Fruit fly (Drosophila melanogaster) whole organism, embryonic: Measurements from ENCODE around the gene CG4456.

ENCODE experiments used
- Asciz ChIP-seq: fragments of 200-800 bp; sonication (Bioruptor generic); optimal IDR thresholded peaks from 2 replicates; lab custom pipeline; 2017; ENCODE audit warnings: missing biosample characterization, mild to moderate bottlenecking, missing genetic modification characterization, missing genetic modification reagents
- CG10147 ChIP-seq: fragments of 200-800 bp; sonication (Bioruptor generic); optimal IDR thresholded peaks from 2 replicates; lab custom pipeline; 2019; ENCODE audit warnings: missing biosample characterization, mild to moderate bottlenecking, missing genetic modification characterization, moderate library complexity
- CG10267 ChIP-seq: fragments of 200-800 bp; sonication (Bioruptor generic); optimal IDR thresholded peaks from 2 replicates; lab custom pipeline; 2018; ENCODE audit warnings: missing biosample characterization, mild to moderate bottlenecking, missing genetic modification characterization, moderate library complexity
- CG10366 ChIP-seq: fragments of 200-800 bp; sonication (Bioruptor generic); IDR thresholded peaks from 2 replicates; pipeline ENCODE4 v1.3.6; 2022; ENCODE audit warnings: missing biosample characterization, missing genetic modification characterization
- CG11456 ChIP-seq: fragments of 200-800 bp; sonication (Bioruptor generic); IDR thresholded peaks from 3 replicates; pipeline ENCODE4 v1.3.6; 2022; ENCODE audit warnings: missing biosample characterization, missing genetic modification characterization
- CG12155 ChIP-seq: fragments of 200-800 bp; sonication (Bioruptor generic); optimal IDR thresholded peaks from 3 replicates; lab custom pipeline; 2016; ENCODE audit warnings: missing biosample characterization, missing genetic modification characterization
- CG12299 ChIP-seq: fragments of 200-800 bp; sonication (Bioruptor generic); optimal IDR thresholded peaks from 2 replicates; lab custom pipeline; 2018; ENCODE audit warnings: missing biosample characterization, mild to moderate bottlenecking, missing genetic modification characterization
- CG12942 ChIP-seq: fragments of 200-800 bp; sonication (Bioruptor generic); optimal IDR thresholded peaks from 3 replicates; lab custom pipeline; 2016; ENCODE audit warnings: missing biosample characterization, missing genetic modification characterization
- CG13296 ChIP-seq: fragments of 200-800 bp; sonication (Bioruptor generic); optimal IDR thresholded peaks from 3 replicates; lab custom pipeline; 2018; ENCODE audit warnings: missing biosample characterization, mild to moderate bottlenecking, missing genetic modification characterization
- CG14710 ChIP-seq: fragments of 200-800 bp; sonication (Bioruptor generic); optimal IDR thresholded peaks from 3 replicates; lab custom pipeline; 2019; ENCODE audit warnings: missing biosample characterization, mild to moderate bottlenecking, missing genetic modification characterization, moderate library complexity
- CG15269 ChIP-seq: fragments of 200-800 bp; sonication (Bioruptor generic); optimal IDR thresholded peaks from 2 replicates; lab custom pipeline; 2018; ENCODE audit warnings: missing biosample characterization, mild to moderate bottlenecking, missing genetic modification characterization, moderate library complexity
- CG15514 ChIP-seq: fragments of 200-800 bp; sonication (Bioruptor generic); optimal IDR thresholded peaks from 3 replicates; lab custom pipeline; 2017; ENCODE audit warnings: missing biosample characterization, missing genetic modification characterization, mild to moderate bottlenecking, moderate library complexity, missing genetic modification reagents
- CG15601 ChIP-seq: fragments of 200-800 bp; sonication (Bioruptor generic); optimal IDR thresholded peaks from 3 replicates; lab custom pipeline; 2019; ENCODE audit warnings: missing biosample characterization, mild to moderate bottlenecking, missing genetic modification characterization, moderate library complexity
- CG17328 ChIP-seq: fragments of 200-800 bp; sonication (Bioruptor generic); IDR thresholded peaks from 2 replicates; pipeline ENCODE4 v1.3.6; 2022; ENCODE audit warnings: missing biosample characterization, missing genetic modification characterization
- CG17359 ChIP-seq: fragments of 200-800 bp; sonication (Bioruptor generic); optimal IDR thresholded peaks from 3 replicates; lab custom pipeline; 2018; ENCODE audit warnings: missing biosample characterization, mild to moderate bottlenecking, missing genetic modification characterization, moderate library complexity
- CG17829 ChIP-seq: fragments of 200-800 bp; optimal IDR thresholded peaks from 2 replicates; lab custom pipeline; 2019; ENCODE audit warnings: missing biosample characterization, mild to moderate bottlenecking, missing genetic modification characterization, moderate library complexity
- CG18262 ChIP-seq: fragments of 200-800 bp; optimal IDR thresholded peaks from 3 replicates; lab custom pipeline; 2019; ENCODE audit warnings: missing biosample characterization, mild to moderate bottlenecking, missing genetic modification characterization, moderate library complexity
- CG1832 ChIP-seq: fragments of 200-800 bp; sonication (Bioruptor generic); optimal IDR thresholded peaks from 2 replicates; lab custom pipeline; 2017; ENCODE audit warnings: missing biosample characterization, mild to moderate bottlenecking, missing genetic modification characterization, inconsistent platforms
- CG2116 ChIP-seq: fragments of 200-800 bp; sonication (Bioruptor generic); optimal IDR thresholded peaks from 3 replicates; lab custom pipeline; 2018; ENCODE audit warnings: missing biosample characterization, mild to moderate bottlenecking, missing genetic modification characterization
- CG2678 ChIP-seq: fragments of 200-800 bp; sonication (Bioruptor generic); optimal IDR thresholded peaks from 3 replicates; lab custom pipeline; 2019; ENCODE audit warnings: missing biosample characterization, mild to moderate bottlenecking, missing genetic modification characterization, moderate library complexity
- CG30020 ChIP-seq: fragments of 200-800 bp; optimal IDR thresholded peaks from 2 replicates; lab custom pipeline; 2019; ENCODE audit warnings: missing biosample characterization, mild to moderate bottlenecking, missing genetic modification characterization, moderate library complexity
- CG30403 ChIP-seq: fragments of 200-800 bp; sonication (Bioruptor generic); optimal IDR thresholded peaks from 3 replicates; lab custom pipeline; 2016; ENCODE audit warnings: missing biosample characterization, missing genetic modification characterization
- CG3847 ChIP-seq: fragments of 200-800 bp; sonication (Bioruptor generic); IDR thresholded peaks from 2 replicates; pipeline ENCODE4 v1.3.6; 2022; ENCODE audit warnings: missing biosample characterization, missing genetic modification characterization
- CG7839 ChIP-seq: fragments of 200-800 bp; sonication (Bioruptor generic); optimal IDR thresholded peaks from 3 replicates; lab custom pipeline; 2018; ENCODE audit warnings: missing biosample characterization, mild to moderate bottlenecking, missing genetic modification characterization, moderate library complexity
- CG8924 ChIP-seq: fragments of 200-800 bp; optimal IDR thresholded peaks from 3 replicates; lab custom pipeline; 2019; ENCODE audit warnings: missing biosample characterization, mild to moderate bottlenecking, missing genetic modification characterization, moderate library complexity
- CrebB ChIP-seq: fragments of 200-800 bp; sonication (Bioruptor generic); optimal IDR thresholded peaks from 3 replicates; lab custom pipeline; 2018; ENCODE audit warnings: missing biosample characterization, mild to moderate bottlenecking, missing genetic modification characterization
- Deaf1 ChIP-seq: fragments of 200-800 bp; optimal IDR thresholded peaks from 3 replicates; lab custom pipeline; 2019; ENCODE audit warnings: missing biosample characterization, mild to moderate bottlenecking, missing genetic modification characterization, moderate library complexity
- HHEX ChIP-seq: fragments of 200-800 bp; sonication (Bioruptor generic); optimal IDR thresholded peaks from 3 replicates; lab custom pipeline; 2017; ENCODE audit warnings: missing biosample characterization, mild to moderate bottlenecking, missing genetic modification characterization, missing genetic modification reagents
- Hmr ChIP-seq: fragments of 200-800 bp; sonication (Bioruptor generic); optimal IDR thresholded peaks from 3 replicates; lab custom pipeline; 2017; ENCODE audit warnings: mild to moderate bottlenecking, missing biosample characterization, missing genetic modification reagents, missing genetic modification characterization
- Neu2 ChIP-seq: fragments of 200-800 bp; sonication (Bioruptor generic); optimal IDR thresholded peaks from 3 replicates; lab custom pipeline; 2016; ENCODE audit warnings: missing biosample characterization, missing genetic modification characterization, borderline replicate concordance
- Nf-YC ChIP-seq: fragments of 200-800 bp; optimal IDR thresholded peaks from 3 replicates; lab custom pipeline; 2019; ENCODE audit warnings: missing biosample characterization, mild to moderate bottlenecking, missing genetic modification characterization, moderate library complexity
- PHDP ChIP-seq: fragments of 200-800 bp; sonication (Bioruptor generic); optimal IDR thresholded peaks from 3 replicates; lab custom pipeline; 2018; ENCODE audit warnings: missing biosample characterization, mild to moderate bottlenecking, missing genetic modification characterization, moderate library complexity
- Sox100B ChIP-seq: fragments of 200-800 bp; sonication (Bioruptor generic); optimal IDR thresholded peaks from 3 replicates; lab custom pipeline; 2018; ENCODE audit warnings: missing biosample characterization, mild to moderate bottlenecking, missing genetic modification characterization
- Trl ChIP-seq, 3 experiments: fragments of >200 bp in 2 of 3; fragments of 200-800 bp in 1 of 3; sonication (Bioruptor generic) in 1 of 3; optimal IDR thresholded peaks; 2 replicates in 1 of 3; 3 replicates in 2 of 3; lab custom pipeline; 2016 to 2017; ENCODE audit warnings: missing biosample characterization in 1 of 3, missing genetic modification characterization in 1 of 3
- Vsx1 ChIP-seq: fragments of 200-800 bp; sonication (Bioruptor generic); optimal IDR thresholded peaks from 2 replicates; lab custom pipeline; 2017; ENCODE audit warnings: missing biosample characterization, mild to moderate bottlenecking, missing genetic modification characterization, missing genetic modification reagents
- Xbp1 ChIP-seq: fragments of 200-800 bp; sonication (Bioruptor generic); optimal IDR thresholded peaks from 3 replicates; lab custom pipeline; 2016; ENCODE audit warnings: missing biosample characterization, mild to moderate bottlenecking, missing genetic modification characterization
- crol ChIP-seq: fragments of 200-800 bp; sonication (Bioruptor generic); IDR thresholded peaks from 2 replicates; pipeline ENCODE4 v1.3.6; 2022; ENCODE audit warnings: missing biosample characterization, missing genetic modification characterization
- cwo ChIP-seq: fragments of 200-800 bp; sonication (Bioruptor generic); optimal IDR thresholded peaks from 3 replicates; lab custom pipeline; 2017; ENCODE audit warnings: missing biosample characterization, missing genetic modification characterization, mild to moderate bottlenecking, moderate library complexity, missing genetic modification reagents
- hkb ChIP-seq, 2 experiments: fragments of 200-800 bp in 1 of 2; fragments of >200 bp in 1 of 2; sonication (Bioruptor generic) in 1 of 2; IDR thresholded peaks in 1 of 2; optimal IDR thresholded peaks in 1 of 2; 2 replicates each; pipeline versions ENCODE4 v1.3.6 to Lab custom; 2017 to 2022; ENCODE audit warnings: missing biosample characterization in 1 of 2, missing genetic modification characterization in 1 of 2
- ind ChIP-seq: fragments of 200-800 bp; sonication (Bioruptor generic); optimal IDR thresholded peaks from 3 replicates; lab custom pipeline; 2016; ENCODE audit warnings: missing biosample characterization, missing genetic modification characterization
- lab ChIP-seq: fragments of 200-800 bp; sonication (Bioruptor generic); optimal IDR thresholded peaks from 3 replicates; lab custom pipeline; 2017; ENCODE audit warnings: missing biosample characterization, missing genetic modification characterization, mild to moderate bottlenecking, moderate library complexity, missing genetic modification reagents
- nom ChIP-seq: fragments of 200-800 bp; sonication (Bioruptor generic); optimal IDR thresholded peaks from 2 replicates; lab custom pipeline; 2017; ENCODE audit warnings: missing biosample characterization, missing genetic modification characterization, mild to moderate bottlenecking, moderate library complexity, missing genetic modification reagents
- org-1 ChIP-seq: fragments of 200-800 bp; sonication (Bioruptor generic); optimal IDR thresholded peaks from 2 replicates; lab custom pipeline; 2017; ENCODE audit warnings: missing biosample characterization, missing genetic modification characterization
- phol ChIP-seq: fragments of 200-800 bp; sonication (Bioruptor generic); optimal IDR thresholded peaks from 3 replicates; lab custom pipeline; 2018; ENCODE audit warnings: missing biosample characterization, mild to moderate bottlenecking, missing genetic modification characterization, moderate library complexity
- ranshi ChIP-seq: fragments of 200-800 bp; sonication (Bioruptor generic); IDR thresholded peaks from 2 replicates; pipeline ENCODE4 v1.3.6; 2022; ENCODE audit warnings: missing biosample characterization, missing genetic modification characterization
- seq ChIP-seq: fragments of 200-800 bp; sonication (Bioruptor generic); IDR thresholded peaks from 2 replicates; pipeline ENCODE4 v1.3.6; 2022; ENCODE audit warnings: missing biosample characterization, missing genetic modification characterization
- stc ChIP-seq: fragments of 200-800 bp; sonication (Bioruptor generic); IDR thresholded peaks from 2 replicates; pipeline ENCODE4 v1.3.6; 2022; ENCODE audit warnings: missing biosample characterization, missing genetic modification characterization
- vvl ChIP-seq: fragments of 200-800 bp; sonication (Bioruptor generic); IDR thresholded peaks from 2 replicates; pipeline ENCODE4 v1.3.6; 2022; ENCODE audit warnings: missing biosample characterization, missing genetic modification characterization
- yki ChIP-seq: fragments of >200 bp; optimal IDR thresholded peaks from 3 replicates; lab custom pipeline; 2018

The CG4456 gene

dm6 chr3L:9424528-9424911, 52.0 kb downstream of the CG4456 start:
- TF ChIP-seq CrebB: peak; percentile 21
- no peak for TF ChIP-seq Neu2 (GFP tag; lab: Kevin White, UChicago)
- peak; percentile 64 for TF ChIP-seq CG8924 (tag; lab: Kevin White, UChicago)
- TF ChIP-seq CG10147 (GFP tag; lab: Kevin White, UChicago): peak; percentile 22
- no peak for TF ChIP-seq yki (lab: Kevin White, UChicago)
- peak; percentile 40 for TF ChIP-seq Hmr (GFP tag; lab: Kevin White, UChicago)
- no peak for TF ChIP-seq hkb (optimal IDR thresholded peaks at IDR 0.05; lab: Kevin White, UChicago)
- TF ChIP-seq hkb (GFP tag; IDR thresholded peaks at IDR 0.05; lab: Robert Waterston, UW): peak; percentile 45
- TF ChIP-seq Nf-YC (tag; lab: Kevin White, UChicago): peak; percentile 37
- TF ChIP-seq phol (tag; lab: Kevin White, UChicago): peak; percentile 32
- TF ChIP-seq Vsx1 (GFP tag; lab: Kevin White, UChicago): peak; percentile 16
- peak; percentile 53 for TF ChIP-seq CG2678
- TF ChIP-seq Xbp1: peak; percentile 16
- TF ChIP-seq Asciz (GFP tag; lab: Kevin White, UChicago): peak; percentile 15
- no peak for TF ChIP-seq CG1832 (GFP tag; lab: Kevin White, UChicago)
- TF ChIP-seq seq (GFP tag; lab: Robert Waterston, UW): peak; percentile 65
- peak; percentile 50 for TF ChIP-seq CG17829
- peak; percentile 38 for TF ChIP-seq lab (GFP tag; lab: Kevin White, UChicago)
- peak; percentile 6 for TF ChIP-seq nom (GFP tag; lab: Kevin White, UChicago)
- TF ChIP-seq vvl (GFP tag; lab: Robert Waterston, UW): peak; percentile 91
- no peak for TF ChIP-seq org-1 (GFP tag; lab: Kevin White, UChicago)
- TF ChIP-seq CG10366 (GFP tag; lab: Robert Waterston, UW): peak; percentile 80
- TF ChIP-seq HHEX (GFP tag; lab: Kevin White, UChicago): peak; percentile 57
- TF ChIP-seq Trl (optimal IDR thresholded peaks at IDR 0.05; lab: Kevin White, UChicago): no peak
- no peak for TF ChIP-seq Trl (GFP tag; optimal IDR thresholded peaks at IDR 0.05; lab: Kevin White, UChicago)
- peak; percentile 79 for TF ChIP-seq PHDP (tag; lab: Kevin White, UChicago)
- TF ChIP-seq CG17328 (GFP tag; lab: Robert Waterston, UW): no peak
- TF ChIP-seq CG11456 (GFP tag; lab: Robert Waterston, UW): no peak
- peak; percentile 42 for TF ChIP-seq CG13296
- TF ChIP-seq CG18262: peak; percentile 64
- peak; percentile 14 for TF ChIP-seq Deaf1 (tag; lab: Kevin White, UChicago)
- TF ChIP-seq CG12942 (GFP tag; lab: Kevin White, UChicago): peak; percentile 5
- TF ChIP-seq CG17359: peak; percentile 35
- TF ChIP-seq CG10267: peak; percentile 41
- TF ChIP-seq CG3847 (GFP tag; lab: Robert Waterston, UW): 0 out of 2 replicates have a peak, but pooled peaks have one; percentile 21
- TF ChIP-seq stc (GFP tag; lab: Robert Waterston, UW): 0 out of 2 replicates have a peak, but pooled peaks have one; percentile 11
- TF ChIP-seq ind (GFP tag; lab: Kevin White, UChicago): peak; percentile 24
- TF ChIP-seq CG30403: peak; percentile 28
- TF ChIP-seq crol (GFP tag; lab: Robert Waterston, UW): no peak
- TF ChIP-seq CG30020: no peak
- peak; percentile 56 for TF ChIP-seq CG12299 (tag; lab: Kevin White, UChicago)
- 0 out of 2 replicates have a peak, but pooled peaks have one; percentile 7 for TF ChIP-seq ranshi
- TF ChIP-seq CG15601 (tag; lab: Kevin White, UChicago): peak; percentile 39
- peak; percentile 43 for TF ChIP-seq CG2116 (GFP tag; lab: Kevin White, UChicago)
- TF ChIP-seq CG15269: peak; percentile 70
- TF ChIP-seq CG15514 (GFP tag; lab: Kevin White, UChicago): peak; percentile 20
- peak; percentile 21 for TF ChIP-seq Sox100B (GFP tag; lab: Kevin White, UChicago)
- TF ChIP-seq CG7839 (tag; lab: Kevin White, UChicago): peak; percentile 36
- peak; percentile 15 for TF ChIP-seq cwo (GFP tag; lab: Kevin White, UChicago)
- TF ChIP-seq CG14710 (tag; lab: Kevin White, UChicago): peak; percentile 27
- peak; percentile 12 for TF ChIP-seq CG12155
